Fruit fly (Drosophila melanogaster): Measurements from ENCODE around the gene Rcd-1.

Gene Rcd-1

dm6 chrX:19683040-19683875 lies 44.7 kb downstream of the Rcd-1 start, which contains the start of the genes dome and Ubqn (continued):
- no peak for TF ChIP-seq CG8089 (GFP tag; optimal IDR thresholded peaks at IDR 0.05)
- no peak for TF ChIP-seq z (GFP tag; IDR thresholded peaks at IDR 0.05)
- no peak for TF ChIP-seq pita (GFP tag; optimal IDR thresholded peaks at IDR 0.05)
- TF ChIP-seq zen (tag; optimal IDR thresholded peaks at IDR 0.05): peak; percentile 15
- peak; percentile 95 for TF ChIP-seq cg (GFP tag; optimal IDR thresholded peaks at IDR 0.05)
- no peak for TF ChIP-seq CG6654 (GFP tag; optimal IDR thresholded peaks at IDR 0.05)
- TF ChIP-seq E2f2 (GFP tag; IDR thresholded peaks at IDR 0.05): peak; percentile 39
- TF ChIP-seq toy (GFP tag; IDR thresholded peaks at IDR 0.05): no peak
- no peak for TF ChIP-seq bigmax (GFP tag; optimal IDR thresholded peaks at IDR 0.05)
- TF ChIP-seq CG7556 (GFP tag; optimal IDR thresholded peaks at IDR 0.05): no peak
- no peak for TF ChIP-seq slp2 (GFP tag; optimal IDR thresholded peaks at IDR 0.05)
- no peak for TF ChIP-seq H15 (GFP tag; IDR thresholded peaks at IDR 0.05)
- TF ChIP-seq CG1602 (GFP tag; optimal IDR thresholded peaks at IDR 0.05): no peak
- TF ChIP-seq CG5953 (GFP tag; IDR thresholded peaks at IDR 0.05): no peak
- peak; percentile 23 for TF ChIP-seq dmrt11E (tag; optimal IDR thresholded peaks at IDR 0.05)
- no peak for TF ChIP-seq sob (GFP tag; IDR thresholded peaks at IDR 0.05)
- no peak for TF ChIP-seq cato (GFP tag; optimal IDR thresholded peaks at IDR 0.05; ENCODE audit: borderline replicate concordance)
- no peak for TF ChIP-seq maf-S (GFP tag; optimal IDR thresholded peaks at IDR 0.05)
- peak; percentile 65; the same call in 1 of the 2 replicates for TF ChIP-seq CG42726 (GFP tag; IDR thresholded peaks at IDR 0.05; ENCODE audit: partially characterized antibody)
- TF ChIP-seq ash1 (GFP tag; optimal IDR thresholded peaks at IDR 0.05): no peak
- TF ChIP-seq Awh (GFP tag; IDR thresholded peaks at IDR 0.05): no peak
- TF ChIP-seq CG10147 (GFP tag; optimal IDR thresholded peaks at IDR 0.05): no peak
- no peak for TF ChIP-seq eve (GFP tag; optimal IDR thresholded peaks at IDR 0.05)
- no peak for TF ChIP-seq Ravus (GFP tag; IDR thresholded peaks at IDR 0.05)
- peak; percentile 94 for TF ChIP-seq CG7928 (GFP tag; optimal IDR thresholded peaks at IDR 0.05)
- TF ChIP-seq CG5180 (GFP tag; optimal IDR thresholded peaks at IDR 0.05): peak; percentile 23
- TF ChIP-seq oc (tag; optimal IDR thresholded peaks at IDR 0.05): no peak
- TF ChIP-seq MTF-1 (GFP tag; optimal IDR thresholded peaks at IDR 0.05; ENCODE audit: borderline replicate concordance): no peak
- TF ChIP-seq MESR4 (GFP tag; optimal IDR thresholded peaks at IDR 0.05): peak; percentile 74
- peak; percentile 79; the same call in 2 of the 3 replicates for TF ChIP-seq Opbp (GFP tag; IDR thresholded peaks at IDR 0.05; ENCODE audit: partially characterized antibody)
- no peak for TF ChIP-seq Ssrp (tag; optimal IDR thresholded peaks at IDR 0.05)
- peak; percentile 44 for TF ChIP-seq CG17385 (GFP tag; optimal IDR thresholded peaks at IDR 0.05)
- TF ChIP-seq h (optimal IDR thresholded peaks at IDR 0.05): no peak
- peak; percentile 4 for TF ChIP-seq Nf-YB (GFP tag; optimal IDR thresholded peaks at IDR 0.05)
- no peak for TF ChIP-seq pfk (GFP tag; optimal IDR thresholded peaks at IDR 0.05)
- TF ChIP-seq CG2116 (GFP tag; optimal IDR thresholded peaks at IDR 0.05): peak; percentile 93
- TF ChIP-seq psq (GFP tag; optimal IDR thresholded peaks at IDR 0.05): no peak
- TF ChIP-seq CG17612 (GFP tag; IDR thresholded peaks at IDR 0.05): no peak
- peak; percentile 39 for TF ChIP-seq CG2120 (GFP tag; optimal IDR thresholded peaks at IDR 0.05)
- no peak for TF ChIP-seq crc (GFP tag; optimal IDR thresholded peaks at IDR 0.05)
- no peak for TF ChIP-seq CG13123 (GFP tag; optimal IDR thresholded peaks at IDR 0.05)
- TF ChIP-seq da (GFP tag; optimal IDR thresholded peaks at IDR 0.05): no peak
- no peak for TF ChIP-seq CG31388 (GFP tag; optimal IDR thresholded peaks at IDR 0.05)
- TF ChIP-seq CG14965 (GFP tag; optimal IDR thresholded peaks at IDR 0.05; ENCODE audit: borderline replicate concordance): no peak
- TF ChIP-seq Bteb2 (GFP tag; optimal IDR thresholded peaks at IDR 0.05): no peak
- no peak for TF ChIP-seq CG10321 (GFP tag; IDR thresholded peaks at IDR 0.05)
- TF ChIP-seq ab (GFP tag; optimal IDR thresholded peaks at IDR 0.05): no peak
- 0 out of 3 replicates have a peak, but pooled peaks have one; percentile 9 for TF ChIP-seq gce (GFP tag; IDR thresholded peaks at IDR 0.05)
- peak; percentile 45 for TF ChIP-seq D (optimal IDR thresholded peaks at IDR 0.05)
- no peak for TF ChIP-seq D (GFP tag; optimal IDR thresholded peaks at IDR 0.05)

Data from whole organism, embryonic.